Fruit fly (Drosophila melanogaster) whole organism, adult: ENCODE results near the gene CG42238.

Source experiments
- CG11617 ChIP-seq: fragments of 200-800 bp; sonication (Bioruptor generic); optimal IDR thresholded peaks from 2 replicates; lab custom pipeline; 2017; ENCODE audit warnings: mild to moderate bottlenecking, missing biosample characterization, missing genetic modification reagents, missing genetic modification characterization
- CG33017 ChIP-seq: fragments of 200-800 bp; sonication (Bioruptor generic); optimal IDR thresholded peaks from 2 replicates; lab custom pipeline; 2018; ENCODE audit warnings: missing biosample characterization, mild to moderate bottlenecking, missing genetic modification characterization, moderate library complexity
- CG5204 ChIP-seq: fragments of 200-800 bp; sonication (Bioruptor generic); optimal IDR thresholded peaks from 2 replicates; lab custom pipeline; 2016; ENCODE audit warnings: missing biosample characterization, missing genetic modification characterization
- CG7045 ChIP-seq: fragments of 200-800 bp; sonication (Bioruptor generic); optimal IDR thresholded peaks from 2 replicates; lab custom pipeline; 2017; ENCODE audit warnings: missing biosample characterization, mild to moderate bottlenecking, missing genetic modification characterization
- CG7101 ChIP-seq: fragments of 200-800 bp; sonication (Bioruptor generic); optimal IDR thresholded peaks from 2 replicates; lab custom pipeline; 2018; ENCODE audit warnings: missing biosample characterization, mild to moderate bottlenecking, missing genetic modification characterization, moderate library complexity
- Crg-1 ChIP-seq: fragments of 200-800 bp; sonication (Bioruptor generic); optimal IDR thresholded peaks from 2 replicates; lab custom pipeline; 2016; ENCODE audit warnings: missing biosample characterization, missing genetic modification characterization
- Hr96 ChIP-seq: fragments of 200-800 bp; sonication (Bioruptor generic); optimal IDR thresholded peaks from 2 replicates; lab custom pipeline; 2016; ENCODE audit warnings: missing biosample characterization, missing genetic modification characterization
- Mnt ChIP-seq: fragments of 200-800 bp; sonication (Bioruptor generic); optimal IDR thresholded peaks from 2 replicates; lab custom pipeline; 2016; ENCODE audit warnings: missing biosample characterization, mild to moderate bottlenecking, missing genetic modification characterization
- bab1 ChIP-seq: fragments of 200-800 bp; sonication (Bioruptor generic); optimal IDR thresholded peaks from 3 replicates; lab custom pipeline; 2019; ENCODE audit warnings: missing biosample characterization, mild to moderate bottlenecking, missing genetic modification characterization, moderate library complexity
- cic ChIP-seq: fragments of 200-800 bp; sonication (Bioruptor generic); optimal IDR thresholded peaks from 2 replicates; lab custom pipeline; 2017; ENCODE audit warnings: missing biosample characterization, mild to moderate bottlenecking, missing genetic modification characterization, moderate library complexity
- kay ChIP-seq: fragments of 200-800 bp; sonication (Bioruptor generic); peaks from one replicate; lab custom pipeline; 2016; ENCODE audit warnings: missing biosample characterization, missing genetic modification characterization, borderline replicate concordance
- ovo ChIP-seq: fragments of 200-800 bp; sonication (Bioruptor generic); optimal IDR thresholded peaks from 2 replicates; lab custom pipeline; 2016; ENCODE audit warnings: missing biosample characterization, missing genetic modification characterization
- pad ChIP-seq: fragments of 200-800 bp; sonication (Bioruptor generic); optimal IDR thresholded peaks from 3 replicates; lab custom pipeline; 2017; ENCODE audit warnings: missing biosample characterization, missing genetic modification characterization, mild to moderate bottlenecking, moderate library complexity, missing genetic modification reagents

DNA sequence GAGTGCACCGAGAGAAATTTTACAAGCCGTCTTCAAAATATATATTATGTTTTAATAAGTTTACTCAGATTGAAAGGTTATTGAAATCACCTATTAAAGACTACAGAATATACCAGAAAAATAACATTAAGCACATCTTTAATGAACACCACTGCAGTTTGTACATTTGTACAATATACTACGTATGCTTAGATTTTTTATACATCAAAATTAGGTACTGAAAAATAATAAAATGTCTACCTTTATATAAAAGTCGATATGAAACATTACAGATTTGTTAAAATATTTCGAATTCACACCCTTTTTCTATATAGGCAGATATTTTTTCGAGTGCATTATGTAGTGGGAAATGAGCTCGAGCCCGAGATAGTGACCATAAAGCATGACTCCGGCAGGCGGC, 95.1 kb downstream of the CG42238 start:
- TF ChIP-seq CG7045 (GFP tag; lab: Kevin White, UChicago) (no peak), bab1 (GFP tag; lab: Kevin White, UChicago) (no peak), ovo (GFP tag; lab: Kevin White, UChicago) (no peak), Crg-1 (no peak), Mnt (GFP tag; lab: Kevin White, UChicago) (no peak), CG7101 (no peak), cic (GFP tag; lab: Kevin White, UChicago) (no peak), kay (GFP tag; lab: Kevin White, UChicago) (no peak), CG5204 (no peak), pad (GFP tag; lab: Kevin White, UChicago) (no peak), Hr96 (GFP tag; lab: Kevin White, UChicago) (no peak), CG33017 (no peak), CG11617 (GFP tag; lab: Kevin White, UChicago) (no peak)
